Fruit fly (Drosophila melanogaster) whole organism, pupa: Measurements from ENCODE around the gene CG7054.

Source experiments
- CG12605 ChIP-seq: fragments of 200-800 bp; sonication (Bioruptor generic); IDR thresholded peaks from 2 replicates; pipeline ENCODE4 v1.3.6; 2022; ENCODE audit warnings: missing biosample characterization, missing genetic modification characterization
- CG13204 ChIP-seq: fragments of 200-800 bp; sonication (Bioruptor generic); optimal IDR thresholded peaks from 2 replicates; lab custom pipeline; 2018; ENCODE audit warnings: missing biosample characterization, mild to moderate bottlenecking, missing genetic modification characterization, moderate library complexity
- CG14655 ChIP-seq: fragments of 200-800 bp; sonication (Bioruptor generic); optimal IDR thresholded peaks from 3 replicates; lab custom pipeline; 2017; ENCODE audit warnings: mild to moderate bottlenecking, missing biosample characterization, missing genetic modification reagents, missing genetic modification characterization
- CG32121 ChIP-seq: fragments of 200-800 bp; sonication (Bioruptor generic); IDR thresholded peaks from 2 replicates; pipeline ENCODE4 v1.3.6; 2022; ENCODE audit warnings: missing biosample characterization, missing genetic modification characterization
- CG4496 ChIP-seq: fragments of 200-800 bp; sonication (Bioruptor generic); IDR thresholded peaks from 3 replicates; pipeline ENCODE4 v1.3.6; 2022; ENCODE audit warnings: missing biosample characterization, missing genetic modification characterization
- CG8159 ChIP-seq: fragments of 200-800 bp; sonication (Bioruptor generic); optimal IDR thresholded peaks from 3 replicates; lab custom pipeline; 2018; ENCODE audit warnings: missing biosample characterization, mild to moderate bottlenecking, missing genetic modification characterization, moderate library complexity
- CG8301 ChIP-seq: fragments of 200-800 bp; sonication (Bioruptor generic); optimal IDR thresholded peaks from 2 replicates; lab custom pipeline; 2018; ENCODE audit warnings: missing biosample characterization, mild to moderate bottlenecking, missing genetic modification characterization
- CG9948 ChIP-seq: fragments of 200-800 bp; sonication (Bioruptor generic); optimal IDR thresholded peaks from 2 replicates; lab custom pipeline; 2018; ENCODE audit warnings: missing biosample characterization, mild to moderate bottlenecking, missing genetic modification characterization, moderate library complexity
- D1 ChIP-seq: fragments of 200-800 bp; sonication (Bioruptor generic); optimal IDR thresholded peaks from 2 replicates; lab custom pipeline; 2018; ENCODE audit warnings: missing biosample characterization, mild to moderate bottlenecking, missing genetic modification characterization, moderate library complexity
- gl ChIP-seq: fragments of 200-800 bp; sonication (Bioruptor generic); optimal IDR thresholded peaks from 2 replicates; lab custom pipeline; 2018; ENCODE audit warnings: missing biosample characterization, mild to moderate bottlenecking, missing genetic modification characterization

DNA sequence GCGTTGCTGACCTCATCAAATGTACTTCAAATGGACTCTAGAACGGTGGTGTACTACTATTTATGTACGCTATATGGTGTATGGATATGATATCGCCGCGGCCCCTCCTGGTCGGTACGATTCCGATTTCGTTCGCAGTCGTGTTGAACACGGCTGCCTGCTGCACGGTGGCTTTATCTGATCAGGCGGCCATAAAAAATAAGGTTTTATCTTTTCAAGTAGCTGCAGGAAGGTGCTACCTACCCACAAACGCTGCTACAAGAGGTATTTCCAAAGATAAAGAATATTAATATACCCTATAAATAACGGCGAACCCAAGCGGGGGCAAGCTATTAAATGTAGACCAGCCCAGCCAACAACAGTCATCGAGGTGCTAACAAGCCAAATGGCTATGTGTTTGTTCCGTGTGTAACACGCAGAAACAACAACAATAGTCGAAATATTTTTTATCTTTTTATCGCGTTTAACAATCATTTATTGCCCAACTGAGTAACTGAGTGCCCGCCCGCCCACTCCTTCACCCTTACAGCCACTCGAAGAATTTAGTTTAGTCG is 14.8 kb upstream of the CG7054 start:
- TF ChIP-seq CG4496 (GFP tag; lab: Robert Waterston, UW) = no peak
- no peak for TF ChIP-seq CG13204
- TF ChIP-seq CG32121 (GFP tag; lab: Robert Waterston, UW) = no peak
- no peak for TF ChIP-seq CG8159 (tag; lab: Kevin White, UChicago)
- TF ChIP-seq CG9948 (tag; lab: Kevin White, UChicago) = no peak
- no peak for TF ChIP-seq CG8301 (tag; lab: Kevin White, UChicago)
- no peak for TF ChIP-seq CG12605 (GFP tag; lab: Robert Waterston, UW)
- no peak for TF ChIP-seq gl
- no peak for TF ChIP-seq D1 (tag; lab: Kevin White, UChicago)
- TF ChIP-seq CG14655 = no peak
